Fruit fly (Drosophila melanogaster) whole organism, pupa: ENCODE results near the gene CG6126.
A peak's percentile ranks its signal among the peaks of the same experiment; 100 is the strongest.

ENCODE experiments used
- CG10348 ChIP-seq: fragments of 200-800 bp; sonication (Bioruptor generic); IDR thresholded peaks from 2 replicates; pipeline ENCODE4 v1.3.6; 2022; ENCODE audit warnings: missing biosample characterization, missing genetic modification characterization
- CG12605 ChIP-seq: fragments of 200-800 bp; sonication (Bioruptor generic); IDR thresholded peaks from 2 replicates; pipeline ENCODE4 v1.3.6; 2022; ENCODE audit warnings: missing biosample characterization, missing genetic modification characterization
- CG13204 ChIP-seq: fragments of 200-800 bp; sonication (Bioruptor generic); optimal IDR thresholded peaks from 2 replicates; lab custom pipeline; 2018; ENCODE audit warnings: missing biosample characterization, mild to moderate bottlenecking, missing genetic modification characterization, moderate library complexity
- CG14655 ChIP-seq: fragments of 200-800 bp; sonication (Bioruptor generic); optimal IDR thresholded peaks from 3 replicates; lab custom pipeline; 2017; ENCODE audit warnings: mild to moderate bottlenecking, missing biosample characterization, missing genetic modification reagents, missing genetic modification characterization
- CG15710 ChIP-seq: fragments of 200-800 bp; sonication (Bioruptor generic); optimal IDR thresholded peaks from 2 replicates; lab custom pipeline; 2018; ENCODE audit warnings: missing biosample characterization, mild to moderate bottlenecking, missing genetic modification characterization, moderate library complexity
- CG17806 ChIP-seq: fragments of 200-800 bp; sonication (Bioruptor generic); optimal IDR thresholded peaks from 2 replicates; lab custom pipeline; 2018; ENCODE audit warnings: missing biosample characterization, mild to moderate bottlenecking, missing genetic modification characterization, moderate library complexity
- CG32121 ChIP-seq: fragments of 200-800 bp; sonication (Bioruptor generic); IDR thresholded peaks from 2 replicates; pipeline ENCODE4 v1.3.6; 2022; ENCODE audit warnings: missing biosample characterization, missing genetic modification characterization
- CG34367 ChIP-seq: fragments of 200-800 bp; sonication (Bioruptor generic); optimal IDR thresholded peaks from 2 replicates; lab custom pipeline; 2018; ENCODE audit warnings: missing biosample characterization, mild to moderate bottlenecking, missing genetic modification characterization
- CG4496 ChIP-seq: fragments of 200-800 bp; sonication (Bioruptor generic); IDR thresholded peaks from 3 replicates; pipeline ENCODE4 v1.3.6; 2022; ENCODE audit warnings: missing biosample characterization, missing genetic modification characterization
- CG8159 ChIP-seq: fragments of 200-800 bp; sonication (Bioruptor generic); optimal IDR thresholded peaks from 3 replicates; lab custom pipeline; 2018; ENCODE audit warnings: missing biosample characterization, mild to moderate bottlenecking, missing genetic modification characterization, moderate library complexity
- CG8301 ChIP-seq: fragments of 200-800 bp; sonication (Bioruptor generic); optimal IDR thresholded peaks from 2 replicates; lab custom pipeline; 2018; ENCODE audit warnings: missing biosample characterization, mild to moderate bottlenecking, missing genetic modification characterization
- CG9948 ChIP-seq: fragments of 200-800 bp; sonication (Bioruptor generic); optimal IDR thresholded peaks from 2 replicates; lab custom pipeline; 2018; ENCODE audit warnings: missing biosample characterization, mild to moderate bottlenecking, missing genetic modification characterization, moderate library complexity
- D1 ChIP-seq: fragments of 200-800 bp; sonication (Bioruptor generic); optimal IDR thresholded peaks from 2 replicates; lab custom pipeline; 2018; ENCODE audit warnings: missing biosample characterization, mild to moderate bottlenecking, missing genetic modification characterization, moderate library complexity
- EcR ChIP-seq: fragments of 200-800 bp; sonication (Bioruptor generic); optimal IDR thresholded peaks from 3 replicates; lab custom pipeline; 2019; ENCODE audit warnings: missing biosample characterization, missing genetic modification characterization, mild to moderate bottlenecking, moderate library complexity, missing genetic modification reagents
- Ets98B ChIP-seq: fragments of 200-800 bp; sonication (Bioruptor generic); IDR thresholded peaks from 2 replicates; pipeline ENCODE4 v1.3.6; 2022; ENCODE audit warnings: missing biosample characterization, missing genetic modification characterization
- Pif1A ChIP-seq: fragments of 200-800 bp; sonication (Bioruptor generic); optimal IDR thresholded peaks from 3 replicates; lab custom pipeline; 2016; ENCODE audit warnings: missing biosample characterization, missing genetic modification characterization
- Pif1B ChIP-seq: fragments of 200-800 bp; sonication (Bioruptor generic); optimal IDR thresholded peaks from 3 replicates; lab custom pipeline; 2016; ENCODE audit warnings: missing biosample characterization, missing genetic modification characterization
- Snoo ChIP-seq: fragments of 200-800 bp; sonication (Bioruptor generic); optimal IDR thresholded peaks from 3 replicates; lab custom pipeline; 2017; ENCODE audit warnings: missing biosample characterization, mild to moderate bottlenecking, missing genetic modification characterization, inconsistent platforms
- fd96Ca ChIP-seq: fragments of 200-800 bp; sonication (Bioruptor generic); IDR thresholded peaks from 3 replicates; pipeline ENCODE4 v1.3.6; 2022; ENCODE audit warnings: missing biosample characterization, missing genetic modification characterization
- gl ChIP-seq: fragments of 200-800 bp; sonication (Bioruptor generic); optimal IDR thresholded peaks from 2 replicates; lab custom pipeline; 2018; ENCODE audit warnings: missing biosample characterization, mild to moderate bottlenecking, missing genetic modification characterization
- rn ChIP-seq: fragments of 200-800 bp; sonication (Bioruptor generic); IDR thresholded peaks from 2 replicates; pipeline ENCODE4 v1.3.6; 2022; ENCODE audit warnings: missing biosample characterization, missing genetic modification characterization

The CG6126 gene

dm6 chr3R:16247609-16248499 is 45.0 kb upstream of the CG6126 start:
- TF ChIP-seq Ets98B (GFP tag; lab: Robert Waterston, UW): peak; percentile 75
- peak; percentile 70 for TF ChIP-seq CG32121 (GFP tag; lab: Robert Waterston, UW)
- peak; percentile 40 for TF ChIP-seq CG34367
- TF ChIP-seq Pif1A (GFP tag; lab: Kevin White, UChicago): peak; percentile 86
- peak; percentile 87 for TF ChIP-seq CG8301 (tag; lab: Kevin White, UChicago)
- peak; percentile 83 for TF ChIP-seq CG4496
- TF ChIP-seq CG12605 (GFP tag; lab: Robert Waterston, UW): 0 out of 2 replicates have a peak, but pooled peaks have one; percentile 22
- peak; percentile 8 for TF ChIP-seq Snoo (tag; lab: Kevin White, UChicago)
- peak; percentile 61 for TF ChIP-seq CG9948 (tag; lab: Kevin White, UChicago)
- TF ChIP-seq Pif1B (GFP tag; lab: Kevin White, UChicago): peak; percentile 58
- TF ChIP-seq fd96Ca: peak; percentile 83
- TF ChIP-seq gl: peak; percentile 73
- TF ChIP-seq CG8159 (tag; lab: Kevin White, UChicago): peak; percentile 94
- TF ChIP-seq CG15710: peak; percentile 57
- TF ChIP-seq D1 (tag; lab: Kevin White, UChicago): no peak
- TF ChIP-seq EcR: no peak
- TF ChIP-seq CG10348 (GFP tag; lab: Robert Waterston, UW): no peak
- TF ChIP-seq CG14655: peak; percentile 67
- 0 out of 2 replicates have a peak, but pooled peaks have one; percentile 28 for TF ChIP-seq rn (GFP tag; lab: Robert Waterston, UW)
- TF ChIP-seq CG13204 (GFP tag; lab: Kevin White, UChicago): no peak
- TF ChIP-seq CG17806: peak; percentile 83

dm6 chr3R:16247027-16247426 is 44.1 kb upstream of the CG6126 start:
- TF ChIP-seq CG8159 (tag; lab: Kevin White, UChicago) (no peak), CG13204 (GFP tag; lab: Kevin White, UChicago) (peak; percentile 26), CG4496 (no peak), EcR (peak; percentile 31)

- TF ChIP-seq D1 (tag; lab: Kevin White, UChicago): no peak
- no peak for TF ChIP-seq CG32121 (GFP tag; lab: Robert Waterston, UW)
- no peak for TF ChIP-seq CG13204 (GFP tag; lab: Kevin White, UChicago)
- TF ChIP-seq CG10348 (GFP tag; lab: Robert Waterston, UW): no peak
- no peak for TF ChIP-seq CG8159 (tag; lab: Kevin White, UChicago)
- no peak for TF ChIP-seq CG12605 (GFP tag; lab: Robert Waterston, UW)
- no peak for TF ChIP-seq Pif1A (GFP tag; lab: Kevin White, UChicago)
- no peak for TF ChIP-seq CG9948 (tag; lab: Kevin White, UChicago)
- TF ChIP-seq CG17806: no peak
- no peak for TF ChIP-seq fd96Ca
- no peak for TF ChIP-seq EcR
- no peak for TF ChIP-seq CG8301 (tag; lab: Kevin White, UChicago)
- no peak for TF ChIP-seq gl
Observed at dm6 chr3R:16245298-16246098, 42.6 kb upstream of the CG6126 start.

- no peak; the same call in 1 of the 2 replicates for TF ChIP-seq CG32121 (GFP tag; lab: Robert Waterston, UW)
- TF ChIP-seq Pif1A (GFP tag; lab: Kevin White, UChicago): peak; percentile 4
- no peak for TF ChIP-seq Pif1B (GFP tag; lab: Kevin White, UChicago)
- TF ChIP-seq gl: no peak
- TF ChIP-seq CG14655: peak; percentile 55
- no peak for TF ChIP-seq CG8159 (tag; lab: Kevin White, UChicago)
- TF ChIP-seq Ets98B (GFP tag; lab: Robert Waterston, UW): no peak; the same call in 1 of the 2 replicates
- TF ChIP-seq CG10348 (GFP tag; lab: Robert Waterston, UW): no peak
- no peak for TF ChIP-seq rn (GFP tag; lab: Robert Waterston, UW)
- TF ChIP-seq fd96Ca: peak; percentile 35; the same call in 1 of the 3 replicates
- no peak for TF ChIP-seq CG34367
- no peak for TF ChIP-seq Snoo (tag; lab: Kevin White, UChicago)
- no peak for TF ChIP-seq D1 (tag; lab: Kevin White, UChicago)
- no peak for TF ChIP-seq EcR
- no peak for TF ChIP-seq CG17806
- TF ChIP-seq CG4496: 0 out of 3 replicates have a peak, but pooled peaks have one; percentile 8
- peak; percentile 12 for TF ChIP-seq CG15710
- no peak; the same call in 1 of the 2 replicates for TF ChIP-seq CG12605 (GFP tag; lab: Robert Waterston, UW)
- TF ChIP-seq CG9948 (tag; lab: Kevin White, UChicago): peak; percentile 11
- TF ChIP-seq CG13204 (GFP tag; lab: Kevin White, UChicago): peak; percentile 18
- TF ChIP-seq CG8301 (tag; lab: Kevin White, UChicago): peak; percentile 26
- TF ChIP-seq, all 21 proteins: peak for 8
Observed at dm6 chr3R:16244241-16244977, 41.5 kb upstream of the CG6126 start.
